Worm (Caenorhabditis elegans) whole organism, L4 larva: Measurements from ENCODE around the gene srd-19.

Experiments used
- F49E8.2 ChIP-seq: sonication (generic microtip); optimal IDR thresholded peaks from 2 replicates; lab custom pipeline; 2016; ENCODE audit warnings: missing compliant biosample characterization, mild to moderate bottlenecking, missing genetic modification characterization, borderline replicate concordance
- T20F7.1 ChIP-seq: fragments of 200-800 bp; sonication (Bioruptor generic); optimal IDR thresholded peaks from 2 replicates; lab custom pipeline; 2018; ENCODE audit warnings: mild to moderate bottlenecking, missing genetic modification characterization, missing compliant biosample characterization
- Y48G9A.11 ChIP-seq: fragments of 200-800 bp; sonication (Bioruptor generic); IDR thresholded peaks from 2 replicates; pipeline ENCODE4 v1.3.6; 2022; ENCODE audit warnings: missing genetic modification reagents, missing genetic modification characterization, missing compliant biosample characterization
- ZK337.2 ChIP-seq: fragments of 200-800 bp; sonication (Bioruptor generic); IDR thresholded peaks from 2 replicates; pipeline ENCODE4 v1.3.6; 2022; ENCODE audit warnings: missing genetic modification reagents, missing genetic modification characterization, missing compliant biosample characterization
- aha-1 ChIP-seq: fragments of 150-350 bp; peaks from one replicate; lab custom pipeline; 2014; ENCODE audit warnings: missing biosample characterization, missing genetic modification characterization
- ama-1 ChIP-seq: fragments of 150-350 bp; optimal IDR thresholded peaks from 2 replicates; lab custom pipeline; 2014; ENCODE audit warnings: inconsistent platforms, mixed read lengths
- attf-4 ChIP-seq: sonication (generic microtip); optimal IDR thresholded peaks from 3 replicates; lab custom pipeline; 2017; ENCODE audit warnings: missing biosample characterization, missing genetic modification characterization
- ceh-62 ChIP-seq: sonication (generic microtip); optimal IDR thresholded peaks from 2 replicates; lab custom pipeline; 2017; ENCODE audit warnings: missing biosample characterization, missing genetic modification characterization
- ctbp-1 ChIP-seq: fragments of 200-800 bp; sonication (Bioruptor generic); IDR thresholded peaks from 2 replicates; pipeline ENCODE4 v1.3.6; 2022; ENCODE audit warnings: missing genetic modification reagents, missing genetic modification characterization, missing compliant biosample characterization
- daf-12 ChIP-seq: fragments of 150-350 bp; optimal IDR thresholded peaks from 2 replicates; lab custom pipeline; 2014; ENCODE audit warnings: missing biosample characterization, missing genetic modification reagents, missing genetic modification characterization
- daf-16 ChIP-seq, 3 experiments: sonication (generic microtip); optimal IDR thresholded peaks; 2 replicates each; lab custom pipeline; 2016 to 2017; ENCODE audit warnings: missing genetic modification characterization in 3 of 3, missing genetic modification reagents in 3 of 3, mild to moderate bottlenecking in 2 of 3, missing compliant biosample characterization in 2 of 3, missing biosample characterization in 1 of 3, moderate library complexity in 1 of 3
- dmd-8 ChIP-seq: fragments of 200-800 bp; sonication (Bioruptor generic); IDR thresholded peaks from 2 replicates; pipeline ENCODE4 v1.3.6; 2022; ENCODE audit warnings: missing genetic modification characterization, missing compliant biosample characterization
- dpl-1 ChIP-seq: fragments of 150-350 bp; optimal IDR thresholded peaks from 2 replicates; lab custom pipeline; 2014; ENCODE audit warnings: missing biosample characterization, missing genetic modification reagents, missing genetic modification characterization
- duxl-1 ChIP-seq: sonication (generic microtip); optimal IDR thresholded peaks from 2 replicates; lab custom pipeline; 2016; ENCODE audit warnings: mild to moderate bottlenecking, missing genetic modification characterization, moderate library complexity, missing compliant biosample characterization; ENCODE audit not compliant: poor library complexity
- dve-1 ChIP-seq: sonication (generic microtip); optimal IDR thresholded peaks from 2 replicates; lab custom pipeline; 2017; ENCODE audit warnings: antibody characterized with exemption, mild to moderate bottlenecking, missing genetic modification characterization, missing compliant biosample characterization; ENCODE audit not compliant: insufficient read depth
- hif-1 ChIP-seq, 2 experiments: sonication (generic microtip); optimal IDR thresholded peaks; 2 replicates each; lab custom pipeline; 2016 to 2017; ENCODE audit warnings: missing compliant biosample characterization in 2 of 2, missing genetic modification characterization in 2 of 2, missing genetic modification reagents in 2 of 2, missing genotype in 2 of 2, mild to moderate bottlenecking in 1 of 2
- hlh-11 ChIP-seq: fragments of 200-800 bp; sonication (Bioruptor generic); optimal IDR thresholded peaks from 2 replicates; lab custom pipeline; 2018; ENCODE audit warnings: mild to moderate bottlenecking, missing genetic modification characterization, missing compliant biosample characterization
- hlh-30 ChIP-seq: sonication (generic microtip); optimal IDR thresholded peaks from 2 replicates; lab custom pipeline; 2017; ENCODE audit warnings: antibody characterized with exemption, mild to moderate bottlenecking, missing genetic modification characterization, missing compliant biosample characterization; ENCODE audit not compliant: insufficient read depth
- hmg-1.1 ChIP-seq: fragments of 200-800 bp; sonication (Bioruptor generic); IDR thresholded peaks from 2 replicates; pipeline ENCODE4 v1.3.6; 2022; ENCODE audit warnings: missing genetic modification reagents, missing genetic modification characterization, missing compliant biosample characterization
- lin-1 ChIP-seq: fragments of 200-800 bp; sonication (Bioruptor generic); IDR thresholded peaks from 2 replicates; pipeline ENCODE4 v1.3.6; 2022; ENCODE audit warnings: missing genetic modification reagents, missing genetic modification characterization, missing compliant biosample characterization
- lin-38 ChIP-seq: fragments of 200-800 bp; sonication (Bioruptor generic); IDR thresholded peaks from 2 replicates; pipeline ENCODE4 v1.3.6; 2022; ENCODE audit warnings: missing genetic modification reagents, missing genetic modification characterization, missing compliant biosample characterization
- lsy-2 ChIP-seq, 2 experiments: fragments of 150-350 bp in 1 of 2; sonication (generic microtip) in 1 of 2; optimal IDR thresholded peaks; 2 replicates each; lab custom pipeline; 2014 to 2017; ENCODE audit warnings: missing biosample characterization in 2 of 2, missing genetic modification characterization in 2 of 2
- madf-5 ChIP-seq, 2 experiments: fragments of 200-800 bp; sonication (Bioruptor generic); IDR thresholded peaks; 2 replicates each; pipeline ENCODE4 v1.3.6; 2022; ENCODE audit warnings: missing compliant biosample characterization in 2 of 2, missing genetic modification characterization in 2 of 2
- mdl-1 ChIP-seq, 2 experiments: fragments of 150-350 bp in 1 of 2; sonication (generic microtip) in 1 of 2; optimal IDR thresholded peaks; 2 replicates each; lab custom pipeline; 2014 to 2017; ENCODE audit warnings: missing biosample characterization in 2 of 2, missing genetic modification characterization in 2 of 2
- mes-2 ChIP-seq: sonication (generic microtip); optimal IDR thresholded peaks from 2 replicates; lab custom pipeline; 2016; ENCODE audit warnings: missing genotype, mild to moderate bottlenecking, missing genetic modification characterization, missing compliant biosample characterization; ENCODE audit not compliant: poor library complexity, severe bottlenecking
- mxl-3 ChIP-seq: fragments of 200-800 bp; sonication (Bioruptor generic); optimal IDR thresholded peaks from 2 replicates; lab custom pipeline; 2018; ENCODE audit warnings: mild to moderate bottlenecking, missing genetic modification characterization, missing compliant biosample characterization
- nhr-48 ChIP-seq: sonication (generic microtip); optimal IDR thresholded peaks from 2 replicates; lab custom pipeline; 2016; ENCODE audit warnings: mild to moderate bottlenecking, missing genetic modification characterization, missing compliant biosample characterization
- pqm-1 ChIP-seq: sonication (generic microtip); optimal IDR thresholded peaks from 2 replicates; lab custom pipeline; 2017; ENCODE audit warnings: missing biosample characterization, missing genetic modification characterization
- rbr-2 ChIP-seq: sonication (generic microtip); optimal IDR thresholded peaks from 2 replicates; lab custom pipeline; 2016; ENCODE audit warnings: missing genotype, missing genetic modification characterization, missing compliant biosample characterization
- set-16 ChIP-seq: fragments of 200-800 bp; sonication (Bioruptor generic); IDR thresholded peaks from 2 replicates; pipeline ENCODE4 v1.3.6; 2022; ENCODE audit warnings: missing genetic modification reagents, missing genetic modification characterization, missing compliant biosample characterization
- skn-1 ChIP-seq: fragments of 150-350 bp; optimal IDR thresholded peaks from 2 replicates; lab custom pipeline; 2014; ENCODE audit warnings: missing biosample characterization, missing genetic modification characterization
- snpc-1.2 ChIP-seq: fragments of 200-800 bp; sonication (Bioruptor generic); IDR thresholded peaks from 2 replicates; pipeline ENCODE4 v1.3.6; 2022; ENCODE audit warnings: missing genetic modification reagents, missing genetic modification characterization, missing compliant biosample characterization
- snpc-4 ChIP-seq: fragments of 150-350 bp; optimal IDR thresholded peaks from 2 replicates; lab custom pipeline; 2014; ENCODE audit warnings: missing biosample characterization, missing genetic modification characterization
- tag-97 ChIP-seq: fragments of 200-800 bp; sonication (Bioruptor generic); IDR thresholded peaks from 2 replicates; pipeline ENCODE4 v1.3.6; 2022; ENCODE audit warnings: missing genetic modification characterization, missing compliant biosample characterization
- unc-130 ChIP-seq: sonication (generic microtip); optimal IDR thresholded peaks from 2 replicates; lab custom pipeline; 2016; ENCODE audit warnings: missing genetic modification reagents, missing genetic modification characterization, missing compliant biosample characterization
- unc-62 ChIP-seq, 3 experiments: fragments of 150-350 bp in 1 of 3; sonication (generic microtip); optimal IDR thresholded peaks in 2 of 3; peaks in 1 of 3; 1 replicate in 1 of 3; 2 replicates in 2 of 3; lab custom pipeline; 2014 to 2017; ENCODE audit warnings: missing biosample characterization in 3 of 3, missing genetic modification characterization in 3 of 3, missing genetic modification reagents in 3 of 3, missing genotype in 1 of 3
- zag-1 ChIP-seq: fragments of 150-350 bp; optimal IDR thresholded peaks from 2 replicates; lab custom pipeline; 2014; ENCODE audit warnings: missing biosample characterization, missing genetic modification characterization
- zfp-2 ChIP-seq: sonication (generic microtip); optimal IDR thresholded peaks from 2 replicates; lab custom pipeline; 2016; ENCODE audit warnings: mild to moderate bottlenecking, missing genetic modification characterization, missing compliant biosample characterization
- zip-11 ChIP-seq: fragments of 200-800 bp; sonication (Bioruptor generic); IDR thresholded peaks from 2 replicates; pipeline ENCODE4 v1.3.6; 2022; ENCODE audit warnings: missing genetic modification characterization, missing compliant biosample characterization
- zip-2 ChIP-seq: fragments of 150-350 bp; optimal IDR thresholded peaks from 2 replicates; lab custom pipeline; 2014; ENCODE audit warnings: missing biosample characterization, missing genetic modification characterization
- ztf-11 ChIP-seq: fragments of 150-350 bp; optimal IDR thresholded peaks from 2 replicates; lab custom pipeline; 2014; ENCODE audit warnings: missing biosample characterization, missing genetic modification characterization
- ztf-7 ChIP-seq: fragments of 150-350 bp; optimal IDR thresholded peaks from 2 replicates; lab custom pipeline; 2014; ENCODE audit warnings: missing biosample characterization, missing genetic modification characterization

The srd-19 gene

DNA sequence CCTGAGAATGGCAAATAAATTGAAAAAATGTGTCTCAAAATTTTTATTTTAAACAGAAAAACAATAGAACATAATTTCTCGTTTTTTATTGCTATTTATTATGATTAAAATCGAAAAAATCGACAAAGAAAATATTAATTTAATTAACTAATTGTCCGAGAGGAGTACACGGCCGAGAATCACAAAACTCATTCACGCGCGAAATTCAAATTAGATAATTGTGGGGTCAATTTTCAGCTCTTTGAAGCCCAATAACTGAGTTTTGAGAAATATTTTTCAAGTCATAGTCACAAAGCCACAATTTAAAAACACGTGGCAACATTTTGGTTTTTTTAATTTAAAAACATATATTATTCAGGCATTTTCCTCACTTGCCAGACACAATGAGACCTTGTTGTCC, 19.5 kb downstream of the srd-19 start:
- TF ChIP-seq nhr-48 (no peak), pqm-1 (no peak), F49E8.2 (tag; lab: Kevin White, UChicago) (peak; percentile 18), ztf-7 (no peak), lin-38 (GFP tag; lab: Robert Waterston, UW) (peak; percentile 51), mdl-1 (tag; optimal IDR thresholded peaks at IDR 0.05; lab: Kevin White, UChicago) (no peak), set-16 (GFP tag; lab: Robert Waterston, UW) (no peak), dmd-8 (GFP tag; lab: Robert Waterston, UW) (no peak), daf-12 (tag; lab: Kevin White, UChicago) (no peak), hif-1 (tag; optimal IDR thresholded peaks at IDR 0.05; lab: Kevin White, UChicago) (peak in 1 of 2 experiments; percentile 1), daf-16 (GFP tag; optimal IDR thresholded peaks at IDR 0.05; lab: Kevin White, UChicago) (no peak), daf-16 (tag; optimal IDR thresholded peaks at IDR 0.05; lab: Kevin White, UChicago) (no peak), zip-2 (tag; lab: Kevin White, UChicago) (no peak), ztf-11 (tag; lab: Kevin White, UChicago) (no peak), aha-1 (tag; lab: Kevin White, UChicago) (peak; percentile 70), mxl-3 (GFP tag; lab: Kevin White, UChicago) (no peak), T20F7.1 (GFP tag; lab: Kevin White, UChicago) (peak; percentile 2), unc-62 (GFP tag; optimal IDR thresholded peaks at IDR 0.05 in 1 of 2; lab: Kevin White, UChicago) (no peak), unc-62 (tag; optimal IDR thresholded peaks at IDR 0.05; lab: Kevin White, UChicago) (no peak), unc-130 (peak; percentile 22), madf-5 (GFP tag; IDR thresholded peaks at IDR 0.05; lab: Robert Waterston, UW) (no peak), lsy-2 (tag; optimal IDR thresholded peaks at IDR 0.05; lab: Kevin White, UChicago) (peak in 1 of 2 experiments; percentile 31), tag-97 (GFP tag; lab: Robert Waterston, UW) (no peak), hmg-1.1 (no peak), dpl-1 (peak; percentile 87), zag-1 (no peak), mes-2 (tag; lab: Kevin White, UChicago) (peak; percentile 90), skn-1 (tag; lab: Kevin White, UChicago) (no peak), snpc-4 (tag; lab: Kevin White, UChicago) (no peak), Y48G9A.11 (peak; percentile 65; the same call in 1 of the 2 replicates), ZK337.2 (GFP tag; lab: Robert Waterston, UW) (0 out of 2 replicates have a peak, but pooled peaks have one; percentile 23), zfp-2 (tag; lab: Kevin White, UChicago) (no peak), ceh-62 (tag; lab: Kevin White, UChicago) (no peak)
- TF ChIP-seq, all 104 proteins: peak for 11

DNA sequence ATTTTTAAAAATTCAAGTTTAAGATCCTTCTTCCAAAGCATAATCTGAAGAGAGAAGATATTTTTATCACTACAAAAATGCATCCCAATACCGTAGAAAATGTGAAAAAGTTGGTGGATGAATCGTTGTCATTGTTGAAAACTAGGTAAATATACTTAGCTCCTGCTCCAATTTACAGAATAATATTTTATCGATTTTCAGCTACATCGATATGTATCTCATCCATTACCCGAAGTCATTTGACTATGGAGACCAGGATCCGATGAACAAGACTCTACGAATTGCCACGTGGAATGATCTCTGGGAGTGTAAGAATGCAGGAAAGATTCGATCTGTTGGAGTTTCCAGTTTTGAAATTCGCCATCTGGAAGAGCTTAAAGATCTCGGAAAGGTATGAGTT, 20.1 kb downstream of the srd-19 start:
- TF ChIP-seq aha-1 (tag; lab: Kevin White, UChicago) (peak; percentile 94), rbr-2 (no peak), lin-1 (GFP tag; lab: Robert Waterston, UW) (no peak), ama-1 (no peak), zip-11 (no peak), ctbp-1 (GFP tag; lab: Robert Waterston, UW) (no peak), duxl-1 (tag; lab: Kevin White, UChicago) (peak; percentile 1), attf-4 (tag; lab: Kevin White, UChicago) (no peak)

DNA sequence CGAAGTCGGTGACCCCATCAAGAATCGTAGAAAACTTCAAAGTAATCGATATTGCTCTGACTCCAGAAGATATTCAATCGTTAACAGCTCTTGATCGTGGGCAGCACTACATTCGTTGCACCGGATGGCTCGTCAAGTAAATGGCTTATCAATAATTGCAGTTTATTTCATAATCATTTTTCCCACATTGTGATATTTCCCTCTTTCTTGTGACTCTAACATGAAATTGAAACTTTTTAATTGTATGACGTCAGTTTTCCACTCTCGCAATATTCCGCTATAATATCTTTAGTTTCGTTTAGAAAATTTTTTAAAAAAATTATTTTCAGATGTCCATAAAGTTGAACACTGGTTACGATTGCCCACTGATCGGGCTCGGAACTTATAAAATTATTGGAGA, 20.6 kb downstream of the srd-19 start, which contains the start of gene F53F1.3:
Gene F53F1.3 (plus strand): TSS at position 330 of the 400 bp plus-strand sequence.
- peak; percentile 21 for TF ChIP-seq hlh-30
- peak; percentile 7 for TF ChIP-seq dve-1
- peak; percentile 22 for TF ChIP-seq T20F7.1 (GFP tag; lab: Kevin White, UChicago)
- no peak for TF ChIP-seq snpc-1.2 (GFP tag; lab: Robert Waterston, UW)
- peak; percentile 41 for TF ChIP-seq pqm-1
- no peak for TF ChIP-seq unc-62 (GFP tag; optimal IDR thresholded peaks at IDR 0.05 in 1 of 2; lab: Kevin White, UChicago)
- no peak for TF ChIP-seq unc-62 (tag; optimal IDR thresholded peaks at IDR 0.05; lab: Kevin White, UChicago)
- peak; percentile 25 for TF ChIP-seq hlh-11 (tag; lab: Kevin White, UChicago)
- TF ChIP-seq ctbp-1 (GFP tag; lab: Robert Waterston, UW) = no peak
